Worm (Caenorhabditis elegans) whole organism, young adult: Measurements from ENCODE around the gene pes-8.

Source experiments
- B0019.2 ChIP-seq: fragments of 200-800 bp; sonication (Bioruptor generic); conservative IDR thresholded peaks from 2 replicates; pipeline ENCODE4 v1.3.6; 2022; ENCODE audit warnings: missing genetic modification reagents, missing genetic modification characterization, missing compliant biosample characterization
- B0336.3 ChIP-seq: fragments of 200-800 bp; sonication (Bioruptor generic); IDR thresholded peaks from 2 replicates; pipeline ENCODE4 v1.3.6; 2022; ENCODE audit warnings: missing genetic modification characterization, missing compliant biosample characterization
- C06A6.2 ChIP-seq: fragments of 200-800 bp; sonication (Bioruptor generic); conservative IDR thresholded peaks from 2 replicates; pipeline ENCODE4 v1.3.6; 2022; ENCODE audit warnings: missing genetic modification characterization, missing compliant biosample characterization
- C17E4.6 ChIP-seq: fragments of 200-800 bp; sonication (Bioruptor generic); IDR thresholded peaks from 2 replicates; pipeline ENCODE4 v1.3.6; 2022; ENCODE audit warnings: missing genetic modification reagents, missing genetic modification characterization, missing compliant biosample characterization
- F22D6.2 ChIP-seq: sonication (generic microtip); optimal IDR thresholded peaks from 2 replicates; lab custom pipeline; 2016; ENCODE audit warnings: mild to moderate bottlenecking, missing genetic modification characterization, missing compliant biosample characterization
- F37B4.10 ChIP-seq: fragments of 200-800 bp; sonication (Bioruptor generic); IDR thresholded peaks from 2 replicates; pipeline ENCODE4 v1.3.6; 2022; ENCODE audit warnings: missing genetic modification characterization, missing compliant biosample characterization
- F52B5.7 ChIP-seq: sonication (generic microtip); optimal IDR thresholded peaks from 2 replicates; lab custom pipeline; 2016; ENCODE audit warnings: mild to moderate bottlenecking, missing genetic modification characterization, missing compliant biosample characterization
- F57A8.1 ChIP-seq: fragments of 200-800 bp; sonication (Bioruptor generic); optimal IDR thresholded peaks from 2 replicates; lab custom pipeline; 2018; ENCODE audit warnings: mild to moderate bottlenecking, missing genetic modification characterization, moderate library complexity, missing compliant biosample characterization
- K11D2.4 ChIP-seq: fragments of 200-800 bp; sonication (Bioruptor generic); IDR thresholded peaks from 2 replicates; pipeline ENCODE4 v1.3.6; 2022; ENCODE audit warnings: missing genetic modification reagents, missing genetic modification characterization, missing compliant biosample characterization
- K12H6.12 ChIP-seq: fragments of 200-800 bp; sonication (Bioruptor generic); optimal IDR thresholded peaks from 2 replicates; lab custom pipeline; 2018; ENCODE audit warnings: mild to moderate bottlenecking, missing genetic modification characterization, missing compliant biosample characterization
- Y53G8AR.9 ChIP-seq: fragments of 200-800 bp; sonication (Bioruptor generic); conservative IDR thresholded peaks from 2 replicates; pipeline ENCODE4 v1.3.6; 2022; ENCODE audit warnings: missing genetic modification reagents, missing genetic modification characterization, missing compliant biosample characterization
- Y56A3A.18 ChIP-seq: fragments of 200-800 bp; sonication (Bioruptor generic); IDR thresholded peaks from 2 replicates; pipeline ENCODE4 v1.3.6; 2022; ENCODE audit warnings: missing genetic modification reagents, missing genetic modification characterization, missing compliant biosample characterization
- ZK185.1 ChIP-seq: sonication (generic microtip); optimal IDR thresholded peaks from 2 replicates; lab custom pipeline; 2016; ENCODE audit warnings: mild to moderate bottlenecking, missing genetic modification characterization, missing compliant biosample characterization; ENCODE audit not compliant: poor library complexity, severe bottlenecking
- aptf-2 ChIP-seq: fragments of 200-800 bp; sonication (Bioruptor generic); conservative IDR thresholded peaks from 2 replicates; pipeline ENCODE4 v1.3.6; 2022; ENCODE audit warnings: missing genetic modification reagents, missing genetic modification characterization, missing compliant biosample characterization
- athp-1 ChIP-seq: sonication (generic microtip); optimal IDR thresholded peaks from 2 replicates; lab custom pipeline; 2017; ENCODE audit warnings: mild to moderate bottlenecking, missing genetic modification characterization, missing compliant biosample characterization
- ccch-3 ChIP-seq: fragments of 200-800 bp; sonication (Bioruptor generic); optimal IDR thresholded peaks from 2 replicates; lab custom pipeline; 2018; ENCODE audit warnings: mild to moderate bottlenecking, missing genetic modification characterization, missing compliant biosample characterization
- cebp-1 ChIP-seq, 2 experiments: fragments of 200-800 bp in 1 of 2; sonication (Bioruptor generic) in 1 of 2; sonication (generic microtip) in 1 of 2; IDR thresholded peaks in 1 of 2; optimal IDR thresholded peaks in 1 of 2; 2 replicates each; pipeline versions ENCODE4 v1.3.6 to Lab custom; 2017 to 2022; ENCODE audit warnings: missing compliant biosample characterization in 2 of 2, missing genetic modification characterization in 2 of 2, mild to moderate bottlenecking in 1 of 2, missing genetic modification reagents in 1 of 2, moderate library complexity in 1 of 2
- ceh-27 ChIP-seq: fragments of 200-800 bp; sonication (Bioruptor generic); optimal IDR thresholded peaks from 2 replicates; lab custom pipeline; 2018; ENCODE audit warnings: mild to moderate bottlenecking, missing genetic modification characterization, moderate library complexity, missing compliant biosample characterization
- ceh-40 ChIP-seq: fragments of 200-800 bp; sonication (Bioruptor generic); IDR thresholded peaks from 2 replicates; pipeline ENCODE4 v1.3.6; 2022; ENCODE audit warnings: missing genetic modification characterization, missing compliant biosample characterization
- die-1 ChIP-seq: sonication (generic microtip); optimal IDR thresholded peaks from 2 replicates; lab custom pipeline; 2016; ENCODE audit warnings: missing genotype, mild to moderate bottlenecking, missing genetic modification characterization, missing compliant biosample characterization
- dpl-1 ChIP-seq: fragments of 150-350 bp; optimal IDR thresholded peaks from 2 replicates; lab custom pipeline; 2014; ENCODE audit warnings: missing biosample characterization, missing genetic modification reagents, missing genetic modification characterization
- egl-44 ChIP-seq: fragments of 200-800 bp; sonication (Bioruptor generic); IDR thresholded peaks from 2 replicates; pipeline ENCODE4 v1.3.6; 2022; ENCODE audit warnings: missing genetic modification reagents, missing genetic modification characterization, missing compliant biosample characterization
- let-526 ChIP-seq: fragments of 200-800 bp; sonication (Bioruptor generic); IDR thresholded peaks from 2 replicates; pipeline ENCODE4 v1.3.6; 2022; ENCODE audit warnings: missing genetic modification reagents, missing genetic modification characterization, missing compliant biosample characterization
- lin-35 ChIP-seq, 3 experiments: fragments of 150-350 bp in 2 of 3; sonication (generic microtip) in 1 of 3; optimal IDR thresholded peaks; 2 replicates each; lab custom pipeline; 2014 to 2018; ENCODE audit warnings: missing biosample characterization in 3 of 3, missing genetic modification characterization in 3 of 3, missing genetic modification reagents in 3 of 3
- lin-40 ChIP-seq: sonication (generic microtip); optimal IDR thresholded peaks from 2 replicates; lab custom pipeline; 2016; ENCODE audit warnings: missing genetic modification characterization, mild to moderate bottlenecking, missing compliant biosample characterization, missing genotype, missing genetic modification reagents
- lsl-1 ChIP-seq: fragments of 200-800 bp; sonication (Bioruptor generic); optimal IDR thresholded peaks from 2 replicates; lab custom pipeline; 2018; ENCODE audit warnings: mild to moderate bottlenecking, missing genetic modification characterization, moderate library complexity, missing compliant biosample characterization
- madf-10 ChIP-seq: sonication (generic microtip); optimal IDR thresholded peaks from 2 replicates; lab custom pipeline; 2016; ENCODE audit warnings: mild to moderate bottlenecking, missing genetic modification characterization, missing compliant biosample characterization
- mel-28 ChIP-seq: sonication (generic microtip); optimal IDR thresholded peaks from 2 replicates; lab custom pipeline; 2016; ENCODE audit warnings: borderline replicate concordance, mild to moderate bottlenecking, missing genetic modification characterization, missing compliant biosample characterization
- nfya-1 ChIP-seq: sonication (generic microtip); optimal IDR thresholded peaks from 2 replicates; lab custom pipeline; 2017; ENCODE audit warnings: antibody characterized with exemption, missing compliant biosample characterization, missing genetic modification characterization, borderline replicate concordance; ENCODE audit not compliant: insufficient read depth
- nfyb-1 ChIP-seq: fragments of 200-800 bp; sonication (Bioruptor generic); IDR thresholded peaks from 2 replicates; pipeline ENCODE4 v1.3.6; 2022; ENCODE audit warnings: missing genetic modification reagents, missing genetic modification characterization, missing compliant biosample characterization
- nhr-80 ChIP-seq: sonication (generic microtip); optimal IDR thresholded peaks from 2 replicates; lab custom pipeline; 2016; ENCODE audit warnings: missing genetic modification characterization, missing compliant biosample characterization
- nhr-90 ChIP-seq: sonication (generic microtip); optimal IDR thresholded peaks from 2 replicates; lab custom pipeline; 2016; ENCODE audit warnings: missing genotype, mild to moderate bottlenecking, missing genetic modification characterization, missing compliant biosample characterization
- pha-4 ChIP-seq: fragments of 150-350 bp; sonication (generic microtip); optimal IDR thresholded peaks from 2 replicates; lab custom pipeline; 2014; ENCODE audit warnings: missing biosample characterization, missing genetic modification reagents, missing genetic modification characterization
- snpc-3.4 ChIP-seq: sonication (generic microtip); optimal IDR thresholded peaks from 2 replicates; lab custom pipeline; 2017; ENCODE audit warnings: missing genetic modification characterization, mild to moderate bottlenecking, missing compliant biosample characterization, antibody characterized with exemption, moderate library complexity, missing genotype, missing genetic modification reagents
- sptf-2 ChIP-seq: fragments of 200-800 bp; sonication (Bioruptor generic); optimal IDR thresholded peaks from 2 replicates; lab custom pipeline; 2018; ENCODE audit warnings: mild to moderate bottlenecking, missing genetic modification characterization, missing compliant biosample characterization
- tbp1 ChIP-seq: fragments of 200-800 bp; sonication (Bioruptor generic); optimal IDR thresholded peaks from 2 replicates; lab custom pipeline; 2018; ENCODE audit warnings: mild to moderate bottlenecking, missing genetic modification characterization, missing compliant biosample characterization
- tlf-1 ChIP-seq: fragments of 200-800 bp; sonication (Bioruptor generic); optimal IDR thresholded peaks from 2 replicates; lab custom pipeline; 2018; ENCODE audit warnings: mild to moderate bottlenecking, missing genetic modification characterization, missing compliant biosample characterization
- zfh-2 ChIP-seq: fragments of 200-800 bp; sonication (Bioruptor generic); conservative IDR thresholded peaks from 2 replicates; pipeline ENCODE4 v1.3.6; 2022; ENCODE audit warnings: missing genetic modification reagents, missing genetic modification characterization, missing compliant biosample characterization
- ztf-22 ChIP-seq: fragments of 200-800 bp; sonication (Bioruptor generic); optimal IDR thresholded peaks from 2 replicates; lab custom pipeline; 2018; ENCODE audit warnings: mild to moderate bottlenecking, missing genetic modification characterization, moderate library complexity, missing compliant biosample characterization
- ztf-25 ChIP-seq: fragments of 200-800 bp; sonication (Bioruptor generic); IDR thresholded peaks from 2 replicates; pipeline ENCODE4 v1.3.6; 2022; ENCODE audit warnings: missing genetic modification reagents, missing genetic modification characterization, missing compliant biosample characterization
- ztf-26 ChIP-seq: sonication (generic microtip); optimal IDR thresholded peaks from 2 replicates; lab custom pipeline; 2017; ENCODE audit warnings: missing genetic modification characterization, missing compliant biosample characterization
- ztf-28 ChIP-seq: fragments of 200-800 bp; sonication (Bioruptor generic); IDR thresholded peaks from 2 replicates; pipeline ENCODE4 v1.3.6; 2022; ENCODE audit warnings: missing genetic modification reagents, missing genetic modification characterization, missing compliant biosample characterization

The pes-8 gene

ce11 chrX:9261626-9262189 is 10.1 kb downstream of the pes-8 start (continued):
- TF ChIP-seq nfya-1 (tag; lab: Kevin White, UChicago), result no peak
- no peak for TF ChIP-seq ZK185.1 (tag; lab: Kevin White, UChicago)
- TF ChIP-seq aptf-2 (GFP tag; lab: Robert Waterston, UW), result no peak
- TF ChIP-seq dpl-1, result no peak
- no peak for TF ChIP-seq ztf-28 (GFP tag; lab: Robert Waterston, UW)
- no peak for TF ChIP-seq C17E4.6 (GFP tag; lab: Robert Waterston, UW)
- no peak for TF ChIP-seq F22D6.2 (tag; lab: Kevin White, UChicago)
- TF ChIP-seq ceh-27 (GFP tag; lab: Kevin White, UChicago), result no peak
- no peak for TF ChIP-seq athp-1
- TF ChIP-seq die-1 (tag; lab: Kevin White, UChicago), result no peak

- no peak for TF ChIP-seq egl-44 (GFP tag; lab: Robert Waterston, UW)
- TF ChIP-seq F52B5.7 (tag; lab: Kevin White, UChicago), result no peak
- TF ChIP-seq lsl-1 (GFP tag; lab: Kevin White, UChicago), result no peak
- TF ChIP-seq ccch-3 (GFP tag; lab: Kevin White, UChicago), result no peak
- no peak for TF ChIP-seq F57A8.1
- no peak for TF ChIP-seq die-1 (tag; lab: Kevin White, UChicago)
- TF ChIP-seq dpl-1, result no peak
- no peak for TF ChIP-seq sptf-2 (GFP tag; lab: Kevin White, UChicago)
- no peak for TF ChIP-seq F37B4.10 (GFP tag; lab: Robert Waterston, UW)
- TF ChIP-seq madf-10 (tag; lab: Kevin White, UChicago), result no peak
- TF ChIP-seq zfh-2 (GFP tag; lab: Robert Waterston, UW), result no peak
- no peak for TF ChIP-seq ceh-40 (GFP tag; lab: Robert Waterston, UW)
- TF ChIP-seq mel-28 (tag; lab: Kevin White, UChicago), result no peak
- no peak for TF ChIP-seq K12H6.12 (tag; lab: Kevin White, UChicago)
- TF ChIP-seq, all 124 proteins: peak for 0
Observed at ce11 chrX:9264231-9264630, 12.6 kb downstream of the pes-8 start, which contains the start of gene F18G5.6. TSS of gene F18G5.6 (minus strand) at chrX:9264331.

ce11 chrX:9264636-9265035 is 13.0 kb downstream of the pes-8 start:
- peak; percentile 44; the same call in 1 of the 2 replicates for TF ChIP-seq B0336.3 (GFP tag; lab: Robert Waterston, UW)
- TF ChIP-seq Y56A3A.18, result peak; percentile 13; the same call in 1 of the 2 replicates
- TF ChIP-seq ztf-25 (GFP tag; lab: Robert Waterston, UW), result no peak
- peak; percentile 29 for TF ChIP-seq tlf-1 (GFP tag; lab: Kevin White, UChicago)
- TF ChIP-seq lin-40 (tag; lab: Kevin White, UChicago), result no peak
- no peak for TF ChIP-seq B0019.2 (GFP tag; lab: Robert Waterston, UW)
- TF ChIP-seq nhr-90, result peak; percentile 3
- TF ChIP-seq pha-4, result peak; percentile 71
- TF ChIP-seq K11D2.4, result peak; percentile 54; the same call in 1 of the 2 replicates
- TF ChIP-seq ztf-26 (tag; lab: Kevin White, UChicago), result no peak
- no peak for TF ChIP-seq C06A6.2
- no peak for TF ChIP-seq K12H6.12 (tag; lab: Kevin White, UChicago)
- TF ChIP-seq cebp-1 (GFP tag; IDR thresholded peaks at IDR 0.05; lab: Robert Waterston, UW), result peak; percentile 35; the same call in 1 of the 2 replicates
- TF ChIP-seq cebp-1 (tag; optimal IDR thresholded peaks at IDR 0.05; lab: Kevin White, UChicago), result peak; percentile 69
- 0 out of 2 replicates have a peak, but pooled peaks have one; percentile 29 for TF ChIP-seq Y53G8AR.9
- no peak for TF ChIP-seq lin-35 (GFP tag; optimal IDR thresholded peaks at IDR 0.05; lab: Kevin White, UChicago)
- TF ChIP-seq let-526 (GFP tag; lab: Robert Waterston, UW), result peak; percentile 46; the same call in 1 of the 2 replicates
- TF ChIP-seq ztf-22 (GFP tag; lab: Kevin White, UChicago), result peak; percentile 16
- peak; percentile 30 for TF ChIP-seq F22D6.2 (tag; lab: Kevin White, UChicago)
- peak; percentile 27 for TF ChIP-seq tbp1 (GFP tag; lab: Kevin White, UChicago)
- TF ChIP-seq snpc-3.4 (tag; lab: Kevin White, UChicago), result peak; percentile 0
- TF ChIP-seq nhr-80 (tag; lab: Kevin White, UChicago), result peak; percentile 91
- TF ChIP-seq F57A8.1, result no peak
- TF ChIP-seq madf-10 (tag; lab: Kevin White, UChicago), result peak; percentile 40
- no peak for TF ChIP-seq ceh-40 (GFP tag; lab: Robert Waterston, UW)
- peak; percentile 46; the same call in 1 of the 2 replicates for TF ChIP-seq nfyb-1 (GFP tag; lab: Robert Waterston, UW)
- no peak for TF ChIP-seq F37B4.10 (GFP tag; lab: Robert Waterston, UW)
